Worm (Caenorhabditis elegans) whole organism, early embryonic: Measurements from ENCODE around the gene pstk-1.

Experiments
- B0310.2 ChIP-seq: sonication (generic microtip); optimal IDR thresholded peaks from 2 replicates; lab custom pipeline; 2016; ENCODE audit warnings: mild to moderate bottlenecking, missing genetic modification characterization, missing compliant biosample characterization
- F13C5.2 ChIP-seq: sonication (generic microtip); optimal IDR thresholded peaks from 2 replicates; lab custom pipeline; 2017; ENCODE audit warnings: mild to moderate bottlenecking, missing genetic modification characterization, inconsistent platforms, missing compliant biosample characterization
- aly-1 ChIP-seq: sonication (generic microtip); optimal IDR thresholded peaks from 2 replicates; lab custom pipeline; 2016; ENCODE audit warnings: missing genetic modification characterization, missing compliant biosample characterization
- ama-1 ChIP-seq: fragments of 150-350 bp; optimal IDR thresholded peaks from 2 replicates; lab custom pipeline; 2014
- ceh-13 ChIP-seq: fragments of 200-800 bp; sonication (Bioruptor generic); optimal IDR thresholded peaks from 2 replicates; lab custom pipeline; 2018; ENCODE audit warnings: mild to moderate bottlenecking, missing genetic modification characterization, missing compliant biosample characterization
- ceh-36 ChIP-seq: sonication (generic microtip); optimal IDR thresholded peaks from 2 replicates; lab custom pipeline; 2016; ENCODE audit warnings: missing genetic modification characterization, inconsistent platforms, missing compliant biosample characterization
- ets-7 ChIP-seq: sonication (generic microtip); optimal IDR thresholded peaks from 2 replicates; lab custom pipeline; 2016; ENCODE audit warnings: missing genotype, missing genetic modification characterization, missing compliant biosample characterization
- flt-1 ChIP-seq: fragments of 200-800 bp; sonication (Bioruptor generic); IDR thresholded peaks from 2 replicates; pipeline ENCODE4 v1.3.6; 2022; ENCODE audit warnings: missing genetic modification characterization, missing compliant biosample characterization
- hmbx-1 ChIP-seq: sonication (generic microtip); optimal IDR thresholded peaks from 2 replicates; lab custom pipeline; 2016; ENCODE audit warnings: mild to moderate bottlenecking, missing genetic modification characterization, missing compliant biosample characterization
- hmg-4 ChIP-seq: fragments of 200-800 bp; sonication (Bioruptor generic); optimal IDR thresholded peaks from 2 replicates; lab custom pipeline; 2018; ENCODE audit warnings: mild to moderate bottlenecking, missing genetic modification characterization, missing compliant biosample characterization
- hnd-1 ChIP-seq: sonication (generic microtip); optimal IDR thresholded peaks from 2 replicates; lab custom pipeline; 2016; ENCODE audit warnings: missing genetic modification characterization, missing compliant biosample characterization
- pes-1 ChIP-seq: fragments of 200-800 bp; sonication (Bioruptor generic); IDR thresholded peaks from 2 replicates; pipeline ENCODE4 v1.3.6; 2022; ENCODE audit warnings: missing genetic modification reagents, missing genetic modification characterization, missing compliant biosample characterization
- scrt-1 ChIP-seq: fragments of 200-800 bp; sonication (Bioruptor generic); IDR thresholded peaks from 2 replicates; pipeline ENCODE4 v1.3.6; 2022; ENCODE audit warnings: missing genetic modification characterization, missing compliant biosample characterization
- sea-1 ChIP-seq: fragments of 200-800 bp; sonication (Bioruptor generic); conservative IDR thresholded peaks from 2 replicates; pipeline ENCODE4 v1.3.6; 2022; ENCODE audit warnings: missing genetic modification characterization, missing compliant biosample characterization
- tbx-11 ChIP-seq: fragments of 200-800 bp; sonication (Bioruptor generic); IDR thresholded peaks from 2 replicates; pipeline ENCODE4 v1.3.6; 2022; ENCODE audit warnings: missing genetic modification characterization, missing compliant biosample characterization
- tbx-37 ChIP-seq: fragments of 200-800 bp; sonication (Bioruptor generic); conservative IDR thresholded peaks from 2 replicates; pipeline ENCODE4 v1.3.6; 2022; ENCODE audit warnings: missing genetic modification reagents, missing genetic modification characterization, missing compliant biosample characterization
- tra-4 ChIP-seq: sonication (generic microtip); optimal IDR thresholded peaks from 2 replicates; lab custom pipeline; 2017; ENCODE audit warnings: missing genetic modification characterization, missing compliant biosample characterization

Gene pstk-1

ce11 chrIII:12495594-12496096 lies 29.2 kb downstream of the pstk-1 start, which contains the start of the genes Y111B2A.1 and Y111B2A.2:
Gene Y111B2A.1 (minus strand): TSS chrIII:12495644.
Gene Y111B2A.2 (plus strand): TSS chrIII:12496086.
- TF ChIP-seq scrt-1 (GFP tag; lab: Robert Waterston, UW): no peak
- TF ChIP-seq B0310.2 (tag; lab: Kevin White, UChicago): no peak
- TF ChIP-seq ama-1 (lab: Kevin White, UChicago): no peak
- no peak for TF ChIP-seq F13C5.2 (tag; lab: Kevin White, UChicago)
- no peak for TF ChIP-seq aly-1 (tag; lab: Kevin White, UChicago)
- TF ChIP-seq sea-1: no peak
- no peak for TF ChIP-seq hnd-1 (tag; lab: Kevin White, UChicago)
- TF ChIP-seq tbx-37 (GFP tag; lab: Robert Waterston, UW): no peak
- TF ChIP-seq tra-4: no peak
- no peak for TF ChIP-seq tbx-11 (GFP tag; lab: Robert Waterston, UW)
- TF ChIP-seq ceh-13 (GFP tag; lab: Kevin White, UChicago): no peak
- TF ChIP-seq flt-1: no peak
- TF ChIP-seq ets-7 (tag; lab: Kevin White, UChicago): no peak
- no peak for TF ChIP-seq pes-1
- no peak for TF ChIP-seq hmbx-1 (tag; lab: Kevin White, UChicago)
- TF ChIP-seq hmg-4 (GFP tag; lab: Kevin White, UChicago): no peak

ce11 chrIII:12496449-12496848 lies 30.0 kb downstream of the pstk-1 start, which contains the start of gene herd-1:
Gene herd-1 (plus strand): TSS chrIII:12496538.
- TF ChIP-seq hmbx-1 (tag; lab: Kevin White, UChicago) (no peak), aly-1 (tag; lab: Kevin White, UChicago) (no peak), scrt-1 (GFP tag; lab: Robert Waterston, UW) (no peak), F13C5.2 (tag; lab: Kevin White, UChicago) (no peak), hmg-4 (GFP tag; lab: Kevin White, UChicago) (no peak), hnd-1 (tag; lab: Kevin White, UChicago) (no peak), ama-1 (lab: Kevin White, UChicago) (no peak), tbx-11 (GFP tag; lab: Robert Waterston, UW) (no peak), sea-1 (no peak), ceh-13 (GFP tag; lab: Kevin White, UChicago) (no peak), flt-1 (no peak)

ce11 chrIII:12499245-12499644 lies 32.8 kb downstream of the pstk-1 start, which contains the start of gene sql-1:
Gene sql-1 (plus strand): TSS chrIII:12499557.
- no peak for TF ChIP-seq tbx-11 (GFP tag; lab: Robert Waterston, UW)
- TF ChIP-seq hnd-1 (tag; lab: Kevin White, UChicago): no peak
- no peak for TF ChIP-seq hmbx-1 (tag; lab: Kevin White, UChicago)
- no peak for TF ChIP-seq hmg-4 (GFP tag; lab: Kevin White, UChicago)
- TF ChIP-seq ceh-13 (GFP tag; lab: Kevin White, UChicago): no peak
- TF ChIP-seq ama-1 (lab: Kevin White, UChicago): no peak
- no peak for TF ChIP-seq ceh-36 (tag; lab: Kevin White, UChicago)
- TF ChIP-seq tbx-37 (GFP tag; lab: Robert Waterston, UW): no peak
- no peak for TF ChIP-seq tra-4
- no peak for TF ChIP-seq F13C5.2 (tag; lab: Kevin White, UChicago)

ce11 chrIII:12510505-12510904 lies 44.1 kb downstream of the pstk-1 start:
- TF ChIP-seq flt-1: no peak

- TF ChIP-seq ets-7 (tag; lab: Kevin White, UChicago) (no peak), hmg-4 (GFP tag; lab: Kevin White, UChicago) (no peak), scrt-1 (GFP tag; lab: Robert Waterston, UW) (no peak), hmbx-1 (tag; lab: Kevin White, UChicago) (no peak), F13C5.2 (tag; lab: Kevin White, UChicago) (no peak), sea-1 (no peak), tbx-37 (GFP tag; lab: Robert Waterston, UW) (no peak)
Measured at ce11 chrIII:12517674-12518073, 51.3 kb downstream of the pstk-1 start.
